Worm (Caenorhabditis elegans): Measurements from ENCODE around the gene try-8.

try-8 gene

DNA sequence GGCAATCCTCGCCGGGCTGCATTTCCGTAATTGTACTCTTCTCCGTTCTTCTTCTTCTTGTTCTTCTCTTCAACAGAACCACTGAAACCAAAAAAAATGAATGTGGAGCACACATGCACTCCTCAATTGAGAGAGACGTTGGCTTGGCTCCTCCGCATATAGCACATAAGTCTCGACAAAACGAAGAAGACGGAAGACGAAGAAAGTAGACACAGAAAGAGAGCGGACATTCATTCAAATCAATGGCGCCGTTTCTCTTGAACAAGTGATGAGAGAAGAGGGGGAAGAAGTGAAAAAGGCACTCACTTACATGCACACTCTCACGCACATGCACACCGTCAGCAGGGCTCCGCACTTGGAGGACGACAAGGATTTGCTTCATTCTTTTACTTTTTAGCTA is 16.6 kb downstream of the try-8 start, which contains the start of gene F25E5.9 (continued):
- TF ChIP-seq ceh-8 (GFP tag; optimal IDR thresholded peaks at IDR 0.05) (no peak), fkh-8 (tag; optimal IDR thresholded peaks at IDR 0.05) (peak; percentile 29), mep-1 (tag; optimal IDR thresholded peaks at IDR 0.05) (no peak), nhr-12 (tag; optimal IDR thresholded peaks at IDR 0.05) (no peak), nhr-20 (tag; optimal IDR thresholded peaks at IDR 0.05) (no peak), C16A3.4 (tag; optimal IDR thresholded peaks at IDR 0.05) (no peak), mef-2 (tag; optimal IDR thresholded peaks at IDR 0.05) (no peak), fkh-4 (tag; optimal IDR thresholded peaks at IDR 0.05; ENCODE audit: borderline replicate concordance) (no peak), xbp-1 (tag; optimal IDR thresholded peaks at IDR 0.05) (no peak), dpl-1 (GFP tag; optimal IDR thresholded peaks at IDR 0.05) (peak in 1 of 3 experiments; percentile 11), nhr-84 (tag; optimal IDR thresholded peaks at IDR 0.05) (no peak), ceh-82 (tag; optimal IDR thresholded peaks at IDR 0.05) (peak in 1 of 3 experiments; percentile 25)

DNA sequence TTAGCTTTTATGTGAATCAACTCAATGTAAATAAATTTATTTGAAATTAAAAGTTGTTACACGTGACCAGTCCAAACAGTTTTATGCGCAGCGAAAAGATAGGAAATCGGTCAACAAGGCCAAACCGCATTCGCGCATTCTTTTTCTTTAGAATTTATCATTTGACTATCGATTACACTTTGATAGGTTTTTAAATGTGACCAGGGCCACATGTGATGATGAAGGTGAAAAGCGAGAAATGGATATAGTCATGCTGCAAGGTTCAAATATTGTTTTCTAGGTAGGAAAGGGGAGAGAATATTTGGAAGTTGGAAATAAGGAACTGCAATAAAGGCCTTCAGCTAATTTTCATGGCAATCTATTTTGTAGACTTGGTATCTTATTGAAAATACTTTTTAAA is 17.2 kb downstream of the try-8 start:
- TF ChIP-seq ceh-90 (tag; optimal IDR thresholded peaks at IDR 0.05) (no peak), snu-23 (GFP tag; optimal IDR thresholded peaks at IDR 0.05) (peak; percentile 74), nhr-20 (tag; optimal IDR thresholded peaks at IDR 0.05) (peak; percentile 80), skn-1 (tag; optimal IDR thresholded peaks at IDR 0.05) (peak; percentile 54), nhr-71 (tag; optimal IDR thresholded peaks at IDR 0.05) (peak; percentile 80), zag-1 (tag; optimal IDR thresholded peaks at IDR 0.05) (no peak), grh-1 (GFP tag; IDR thresholded peaks at IDR 0.05) (peak; percentile 64), dsc-1 (tag; optimal IDR thresholded peaks at IDR 0.05) (no peak), mep-1 (tag; optimal IDR thresholded peaks at IDR 0.05) (peak; percentile 58), dpl-1 (GFP tag; optimal IDR thresholded peaks at IDR 0.05) (peak in 2 of 3 experiments; percentile 20 to 31), swsn-7 (tag; optimal IDR thresholded peaks at IDR 0.05) (peak; percentile 4), C16A3.4 (tag; optimal IDR thresholded peaks at IDR 0.05) (peak; percentile 32), ztf-4 (tag; optimal IDR thresholded peaks at IDR 0.05) (peak; percentile 67), fkh-4 (tag; optimal IDR thresholded peaks at IDR 0.05; ENCODE audit: borderline replicate concordance) (no peak), sox-4 (tag; optimal IDR thresholded peaks at IDR 0.05) (no peak), nhr-28 (tag; optimal IDR thresholded peaks at IDR 0.05) (no peak), efl-1 (optimal IDR thresholded peaks at IDR 0.05) (peak in 1 of 2 experiments; percentile 14), efl-1 (GFP tag; optimal IDR thresholded peaks at IDR 0.05 in 1 of 2) (peak in 1 of 2 experiments; percentile 1), lin-35 (GFP tag; optimal IDR thresholded peaks at IDR 0.05) (peak in 1 of 2 experiments; percentile 84), nhr-85 (tag) (peak; percentile 93), mdl-1 (tag; optimal IDR thresholded peaks at IDR 0.05) (peak in 1 of 2 experiments; percentile 79), nhr-19 (GFP tag; conservative IDR thresholded peaks at IDR 0.05) (peak; percentile 79), vab-15 (tag; optimal IDR thresholded peaks at IDR 0.05) (peak; percentile 21), lsy-2 (tag; optimal IDR thresholded peaks at IDR 0.05) (peak in 1 of 2 experiments; percentile 44), ama-1 (optimal IDR thresholded peaks at IDR 0.05) (peak; percentile 87), unc-130 (tag; optimal IDR thresholded peaks at IDR 0.05) (peak; percentile 72), pax-3 (tag; optimal IDR thresholded peaks at IDR 0.05) (no peak), lin-14 (GFP tag; optimal IDR thresholded peaks at IDR 0.05) (peak; percentile 71), tbx-2 (tag; optimal IDR thresholded peaks at IDR 0.05) (peak; percentile 65), nhr-90 (tag; optimal IDR thresholded peaks at IDR 0.05; ENCODE audit: poor library complexity) (peak; percentile 77), nhr-11 (tag; optimal IDR thresholded peaks at IDR 0.05) (no peak), nhr-47 (tag; optimal IDR thresholded peaks at IDR 0.05) (peak; percentile 57), blmp-1 (tag; optimal IDR thresholded peaks at IDR 0.05) (peak; percentile 94), elt-3 (tag; optimal IDR thresholded peaks at IDR 0.05) (peak in 4 of 6 experiments; percentile 0 to 97 (median 50))

DNA sequence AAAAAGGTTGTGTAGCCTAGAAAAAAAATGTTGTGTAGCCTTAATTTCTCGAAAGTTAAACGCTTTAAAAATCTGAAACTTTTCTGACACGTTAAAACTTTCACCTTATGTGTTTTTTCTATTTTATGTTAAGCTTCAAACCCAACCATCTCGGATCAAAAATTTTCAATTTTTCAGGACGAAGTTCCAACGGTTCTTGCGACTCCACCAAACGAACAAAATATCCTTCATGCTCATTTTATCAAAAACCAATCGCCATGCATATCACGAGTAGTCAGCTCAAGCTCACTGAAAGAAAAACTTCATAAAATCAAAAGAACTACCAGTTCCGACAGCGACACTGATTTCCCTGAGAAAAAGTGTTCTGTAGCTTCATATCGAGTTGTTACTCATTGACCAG is 17.6 kb downstream of the try-8 start:
- TF ChIP-seq fkh-10 (GFP tag; optimal IDR thresholded peaks at IDR 0.05): no peak
- TF ChIP-seq dpl-1 (GFP tag; optimal IDR thresholded peaks at IDR 0.05): no peak
- TF ChIP-seq vab-15 (tag; optimal IDR thresholded peaks at IDR 0.05): no peak
- no peak for TF ChIP-seq dsc-1 (tag; optimal IDR thresholded peaks at IDR 0.05)
- no peak for TF ChIP-seq mef-2 (tag; optimal IDR thresholded peaks at IDR 0.05)
